Fruit fly (Drosophila melanogaster) whole organism, wandering third instar larva: Measurements from ENCODE around the gene Zip71B.

Experiments used
- Abd-B ChIP-seq: fragments of >200 bp; optimal IDR thresholded peaks from 2 replicates; lab custom pipeline; 2017; ENCODE audit warnings: missing biosample characterization, missing genetic modification characterization
- CrebA ChIP-seq: fragments of 200-800 bp; sonication (Bioruptor generic); optimal IDR thresholded peaks from 2 replicates; lab custom pipeline; 2016; ENCODE audit warnings: missing biosample characterization, mild to moderate bottlenecking, missing genetic modification characterization, borderline replicate concordance
- Dfd ChIP-seq: fragments of >200 bp; optimal IDR thresholded peaks from 2 replicates; lab custom pipeline; 2017; ENCODE audit warnings: missing biosample characterization, missing genetic modification characterization
- Hnf4 ChIP-seq: fragments of 200-800 bp; sonication (Bioruptor generic); optimal IDR thresholded peaks from 2 replicates; lab custom pipeline; 2016; ENCODE audit warnings: missing biosample characterization, mild to moderate bottlenecking, missing genetic modification characterization
- Hr83 ChIP-seq: fragments of 200-300 bp; sonication (Bioruptor generic); optimal IDR thresholded peaks from 2 replicates; lab custom pipeline; 2016; ENCODE audit warnings: missing biosample characterization, mild to moderate bottlenecking, missing genetic modification characterization, moderate library complexity; ENCODE audit not compliant: poor library complexity, severe bottlenecking
- Myc ChIP-seq: fragments of >200 bp; optimal IDR thresholded peaks from 2 replicates; lab custom pipeline; 2017
- OdsH ChIP-seq: fragments of 200-800 bp; sonication (Bioruptor generic); optimal IDR thresholded peaks from 2 replicates; lab custom pipeline; 2016; ENCODE audit warnings: missing biosample characterization, mild to moderate bottlenecking, missing genetic modification characterization
- brk ChIP-seq: fragments of 200-800 bp; sonication (Bioruptor generic); optimal IDR thresholded peaks from 2 replicates; lab custom pipeline; 2016; ENCODE audit warnings: missing biosample characterization, mild to moderate bottlenecking, missing genetic modification characterization
- dsf ChIP-seq: sonication (Bioruptor generic); optimal IDR thresholded peaks from 2 replicates; lab custom pipeline; 2016; ENCODE audit warnings: missing biosample characterization, missing genetic modification characterization, borderline replicate concordance
- ey ChIP-seq: fragments of 200-800 bp; sonication (Bioruptor generic); optimal IDR thresholded peaks from 2 replicates; lab custom pipeline; 2016; ENCODE audit warnings: missing biosample characterization, missing genetic modification characterization
- lola ChIP-seq: fragments of >200 bp; optimal IDR thresholded peaks from 2 replicates; lab custom pipeline; 2017; ENCODE audit warnings: missing biosample characterization, missing genetic modification characterization
- pan ChIP-seq: fragments of >200 bp; optimal IDR thresholded peaks from 2 replicates; lab custom pipeline; 2017
- rgr ChIP-seq: fragments of 200-800 bp; sonication (Bioruptor generic); optimal IDR thresholded peaks from 3 replicates; lab custom pipeline; 2016; ENCODE audit warnings: missing biosample characterization, mild to moderate bottlenecking, missing genetic modification characterization
- usp ChIP-seq: fragments of >200 bp; optimal IDR thresholded peaks from 2 replicates; lab custom pipeline; 2017; ENCODE audit warnings: missing biosample characterization, missing genetic modification characterization

- TF ChIP-seq Hnf4 (GFP tag; lab: Kevin White, UChicago) (peak; percentile 14), rgr (GFP tag; lab: Kevin White, UChicago) (peak; percentile 28), Hr83 (GFP tag; lab: Kevin White, UChicago) (no peak), OdsH (peak; percentile 18), usp (GFP tag; lab: Kevin White, UChicago) (no peak), Myc (lab: Kevin White, UChicago) (no peak), brk (GFP tag; lab: Kevin White, UChicago) (no peak), Dfd (GFP tag; lab: Kevin White, UChicago) (no peak), Abd-B (GFP tag; lab: Kevin White, UChicago) (no peak), lola (GFP tag; lab: Kevin White, UChicago) (no peak), CrebA (GFP tag; lab: Kevin White, UChicago) (no peak), ey (peak; percentile 11), dsf (GFP tag; lab: Kevin White, UChicago) (no peak), pan (lab: Kevin White, UChicago) (no peak)
Observed at dm6 chr3L:14971893-14972624, 20.0 kb upstream of the Zip71B start.
